Fruit fly (Drosophila melanogaster) whole organism, embryonic: ENCODE results near the gene synr.

Source experiments
- BtbVII ChIP-seq: fragments of 200-800 bp; sonication (Bioruptor generic); optimal IDR thresholded peaks from 3 replicates; lab custom pipeline; 2017; ENCODE audit warnings: missing biosample characterization, mild to moderate bottlenecking, missing genetic modification characterization
- CG10462 ChIP-seq: fragments of 200-800 bp; sonication (Bioruptor generic); optimal IDR thresholded peaks from 2 replicates; lab custom pipeline; 2016; ENCODE audit warnings: missing biosample characterization, missing genetic modification characterization
- CG11456 ChIP-seq: fragments of 200-800 bp; sonication (Bioruptor generic); IDR thresholded peaks from 3 replicates; pipeline ENCODE4 v1.3.6; 2022; ENCODE audit warnings: missing biosample characterization, missing genetic modification characterization
- CG1233 ChIP-seq: fragments of 200-800 bp; sonication (Bioruptor generic); optimal IDR thresholded peaks from 4 replicates; lab custom pipeline; 2018; ENCODE audit warnings: missing biosample characterization, mild to moderate bottlenecking, missing genetic modification characterization
- CG14710 ChIP-seq: fragments of 200-800 bp; sonication (Bioruptor generic); optimal IDR thresholded peaks from 3 replicates; lab custom pipeline; 2019; ENCODE audit warnings: missing biosample characterization, mild to moderate bottlenecking, missing genetic modification characterization, moderate library complexity
- CG15073 ChIP-seq: fragments of 200-800 bp; sonication (Bioruptor generic); optimal IDR thresholded peaks from 2 replicates; lab custom pipeline; 2016; ENCODE audit warnings: missing biosample characterization, missing genetic modification characterization
- CG15269 ChIP-seq: fragments of 200-800 bp; sonication (Bioruptor generic); optimal IDR thresholded peaks from 2 replicates; lab custom pipeline; 2018; ENCODE audit warnings: missing biosample characterization, mild to moderate bottlenecking, missing genetic modification characterization, moderate library complexity
- CG1529 ChIP-seq: fragments of 200-800 bp; sonication (Bioruptor generic); optimal IDR thresholded peaks from 3 replicates; lab custom pipeline; 2018; ENCODE audit warnings: missing biosample characterization, missing genetic modification characterization
- CG15514 ChIP-seq: fragments of 200-800 bp; sonication (Bioruptor generic); optimal IDR thresholded peaks from 3 replicates; lab custom pipeline; 2017; ENCODE audit warnings: missing biosample characterization, missing genetic modification characterization, mild to moderate bottlenecking, moderate library complexity, missing genetic modification reagents
- CG15601 ChIP-seq: fragments of 200-800 bp; sonication (Bioruptor generic); optimal IDR thresholded peaks from 3 replicates; lab custom pipeline; 2019; ENCODE audit warnings: missing biosample characterization, mild to moderate bottlenecking, missing genetic modification characterization, moderate library complexity
- CG17186 ChIP-seq: fragments of 200-800 bp; sonication (Bioruptor generic); optimal IDR thresholded peaks from 3 replicates; lab custom pipeline; 2017; ENCODE audit warnings: missing biosample characterization, missing genetic modification reagents, missing genetic modification characterization
- CG17385 ChIP-seq: fragments of 200-800 bp; sonication (Bioruptor generic); optimal IDR thresholded peaks from 3 replicates; lab custom pipeline; 2018; ENCODE audit warnings: missing biosample characterization, mild to moderate bottlenecking, missing genetic modification characterization
- CG18599 ChIP-seq: fragments of 200-800 bp; sonication (Bioruptor generic); optimal IDR thresholded peaks from 3 replicates; lab custom pipeline; 2017; ENCODE audit warnings: missing biosample characterization, missing genetic modification characterization, mild to moderate bottlenecking, moderate library complexity, missing genetic modification reagents
- CG2120 ChIP-seq: fragments of 200-800 bp; sonication (Bioruptor generic); optimal IDR thresholded peaks from 3 replicates; lab custom pipeline; 2016; ENCODE audit warnings: missing biosample characterization, missing genetic modification characterization
- CG2678 ChIP-seq: fragments of 200-800 bp; sonication (Bioruptor generic); optimal IDR thresholded peaks from 3 replicates; lab custom pipeline; 2019; ENCODE audit warnings: missing biosample characterization, mild to moderate bottlenecking, missing genetic modification characterization, moderate library complexity
- CG2875 ChIP-seq: fragments of 200-800 bp; sonication (Bioruptor generic); optimal IDR thresholded peaks from 2 replicates; lab custom pipeline; 2017; ENCODE audit warnings: missing biosample characterization, mild to moderate bottlenecking, missing genetic modification characterization, missing genetic modification reagents
- CG2889 ChIP-seq: fragments of 200-800 bp; sonication (Bioruptor generic); IDR thresholded peaks from 3 replicates; pipeline ENCODE4 v1.3.6; 2022; ENCODE audit warnings: missing biosample characterization, missing genetic modification characterization
- CG3065 ChIP-seq: fragments of 200-800 bp; sonication (Bioruptor generic); optimal IDR thresholded peaks from 2 replicates; lab custom pipeline; 2016; ENCODE audit warnings: missing biosample characterization, missing genetic modification characterization
- CG31441 ChIP-seq: fragments of 200-800 bp; sonication (Bioruptor generic); IDR thresholded peaks from 2 replicates; pipeline ENCODE4 v1.3.6; 2022; ENCODE audit warnings: missing biosample characterization, missing genetic modification characterization
- CG3163 ChIP-seq: fragments of 200-800 bp; sonication (Bioruptor generic); optimal IDR thresholded peaks from 3 replicates; lab custom pipeline; 2016; ENCODE audit warnings: missing biosample characterization, missing genetic modification characterization
- CG32532 ChIP-seq: fragments of 200-800 bp; sonication (Bioruptor generic); IDR thresholded peaks from 2 replicates; pipeline ENCODE4 v1.3.6; 2022; ENCODE audit warnings: missing biosample characterization, missing genetic modification characterization
- CG34224 ChIP-seq: fragments of 200-800 bp; sonication (Bioruptor generic); IDR thresholded peaks from 3 replicates; pipeline ENCODE4 v1.3.6; 2022; ENCODE audit warnings: missing biosample characterization, missing genetic modification characterization; ENCODE audit not compliant: partially characterized antibody
- CG34376 ChIP-seq: fragments of 200-800 bp; sonication (Bioruptor generic); optimal IDR thresholded peaks from 2 replicates; lab custom pipeline; 2018; ENCODE audit warnings: missing biosample characterization, mild to moderate bottlenecking, missing genetic modification characterization
- CG4820 ChIP-seq: fragments of 200-800 bp; sonication (Bioruptor generic); optimal IDR thresholded peaks from 3 replicates; lab custom pipeline; 2016; ENCODE audit warnings: missing biosample characterization, missing genetic modification characterization
- CG8290 ChIP-seq, 3 experiments: fragments of 200-800 bp; sonication (Bioruptor generic); optimal IDR thresholded peaks; 2 replicates each; lab custom pipeline; 2016 to 2019; ENCODE audit warnings: missing biosample characterization in 3 of 3, missing genetic modification characterization in 3 of 3, mild to moderate bottlenecking in 2 of 3, moderate library complexity in 1 of 3
- CG8478 ChIP-seq: fragments of >200 bp; optimal IDR thresholded peaks from 2 replicates; lab custom pipeline; 2018
- CG8944 ChIP-seq: fragments of 200-800 bp; sonication (Bioruptor generic); optimal IDR thresholded peaks from 3 replicates; lab custom pipeline; 2016; ENCODE audit warnings: missing biosample characterization, missing genetic modification characterization
- Camta ChIP-seq: fragments of 200-800 bp; sonication (Bioruptor generic); optimal IDR thresholded peaks from 2 replicates; lab custom pipeline; 2016; ENCODE audit warnings: missing biosample characterization, missing genetic modification characterization
- Deaf1 ChIP-seq: fragments of 200-800 bp; optimal IDR thresholded peaks from 3 replicates; lab custom pipeline; 2019; ENCODE audit warnings: missing biosample characterization, mild to moderate bottlenecking, missing genetic modification characterization, moderate library complexity
- Ets65A ChIP-seq: fragments of 200-800 bp; sonication (Bioruptor generic); peaks from one replicate; lab custom pipeline; 2016; ENCODE audit warnings: missing biosample characterization, missing genetic modification characterization
- Hmr ChIP-seq: fragments of 200-800 bp; sonication (Bioruptor generic); optimal IDR thresholded peaks from 3 replicates; lab custom pipeline; 2017; ENCODE audit warnings: mild to moderate bottlenecking, missing biosample characterization, missing genetic modification reagents, missing genetic modification characterization
- Lpt ChIP-seq: fragments of >200 bp; optimal IDR thresholded peaks from 2 replicates; lab custom pipeline; 2018; ENCODE audit warnings: missing biosample characterization, missing genetic modification characterization
- MESR4 ChIP-seq: fragments of 200-800 bp; sonication (Bioruptor generic); optimal IDR thresholded peaks from 2 replicates; lab custom pipeline; 2018; ENCODE audit warnings: missing biosample characterization, mild to moderate bottlenecking, missing genetic modification characterization, moderate library complexity
- Max ChIP-seq: fragments of 200-800 bp; sonication (Bioruptor generic); optimal IDR thresholded peaks from 2 replicates; lab custom pipeline; 2016; ENCODE audit warnings: missing biosample characterization, mild to moderate bottlenecking, missing genetic modification characterization
- Meics ChIP-seq: fragments of 200-800 bp; sonication (Bioruptor generic); optimal IDR thresholded peaks from 2 replicates; lab custom pipeline; 2017; ENCODE audit warnings: missing biosample characterization, mild to moderate bottlenecking, missing genetic modification characterization
- Rx ChIP-seq: fragments of 200-800 bp; sonication (Bioruptor generic); IDR thresholded peaks from 2 replicates; pipeline ENCODE4 v1.3.6; 2022; ENCODE audit warnings: missing biosample characterization, missing genetic modification characterization
- Ssrp ChIP-seq: fragments of 200-800 bp; sonication (Bioruptor generic); optimal IDR thresholded peaks from 2 replicates; lab custom pipeline; 2018; ENCODE audit warnings: missing biosample characterization, mild to moderate bottlenecking, missing genetic modification characterization, moderate library complexity
- amos ChIP-seq: fragments of 200-800 bp; sonication (Bioruptor generic); IDR thresholded peaks from 2 replicates; pipeline ENCODE4 v1.3.6; 2022; ENCODE audit warnings: missing biosample characterization, missing genetic modification characterization; ENCODE audit not compliant: partially characterized antibody
- btn ChIP-seq: fragments of 200-800 bp; sonication (Bioruptor generic); optimal IDR thresholded peaks from 2 replicates; lab custom pipeline; 2016; ENCODE audit warnings: missing biosample characterization, missing genetic modification characterization
- croc ChIP-seq: fragments of 200-800 bp; sonication (Bioruptor generic); conservative IDR thresholded peaks from 3 replicates; pipeline ENCODE4 v1.3.6; 2022; ENCODE audit warnings: missing biosample characterization, missing genetic modification characterization
- crol ChIP-seq: fragments of 200-800 bp; sonication (Bioruptor generic); IDR thresholded peaks from 2 replicates; pipeline ENCODE4 v1.3.6; 2022; ENCODE audit warnings: missing biosample characterization, missing genetic modification characterization
- dmrt99B ChIP-seq: fragments of 200-800 bp; sonication (Bioruptor generic); optimal IDR thresholded peaks from 2 replicates; lab custom pipeline; 2018; ENCODE audit warnings: missing biosample characterization, mild to moderate bottlenecking, missing genetic modification characterization, moderate library complexity
- ewg ChIP-seq: fragments of 200-800 bp; sonication (Bioruptor generic); optimal IDR thresholded peaks from 3 replicates; lab custom pipeline; 2017; ENCODE audit warnings: mild to moderate bottlenecking, missing biosample characterization, missing genetic modification reagents, missing genetic modification characterization
- eyg ChIP-seq: fragments of 200-800 bp; sonication (Bioruptor generic); optimal IDR thresholded peaks from 3 replicates; lab custom pipeline; 2016; ENCODE audit warnings: missing biosample characterization, missing genetic modification characterization
- gce ChIP-seq: fragments of 200-800 bp; sonication (Bioruptor generic); IDR thresholded peaks from 3 replicates; pipeline ENCODE4 v1.3.6; 2022; ENCODE audit warnings: missing biosample characterization, missing genetic modification characterization
- grn ChIP-seq: fragments of 200-800 bp; sonication (Bioruptor generic); optimal IDR thresholded peaks from 3 replicates; lab custom pipeline; 2017; ENCODE audit warnings: missing biosample characterization, missing genetic modification characterization
- hbn ChIP-seq: fragments of 200-800 bp; sonication (Bioruptor generic); IDR thresholded peaks from 2 replicates; pipeline ENCODE4 v1.3.6; 2022; ENCODE audit warnings: missing biosample characterization, missing genetic modification characterization; ENCODE audit not compliant: partially characterized antibody
- kah ChIP-seq: fragments of 200-800 bp; sonication (Bioruptor generic); optimal IDR thresholded peaks from 2 replicates; lab custom pipeline; 2018; ENCODE audit warnings: missing biosample characterization, mild to moderate bottlenecking, missing genetic modification characterization
- row ChIP-seq: fragments of 200-800 bp; sonication (Bioruptor generic); IDR thresholded peaks from 3 replicates; pipeline ENCODE4 v1.3.6; 2022; ENCODE audit warnings: missing biosample characterization, missing genetic modification characterization
- salm ChIP-seq: fragments of 200-800 bp; sonication (Bioruptor generic); optimal IDR thresholded peaks from 2 replicates; lab custom pipeline; 2018; ENCODE audit warnings: missing biosample characterization, mild to moderate bottlenecking, missing genetic modification characterization
- slou ChIP-seq: fragments of 200-800 bp; sonication (Bioruptor generic); optimal IDR thresholded peaks from 3 replicates; lab custom pipeline; 2016; ENCODE audit warnings: missing biosample characterization, missing genetic modification characterization

Gene synr

dm6 chr2L:4936325-4936869, 6.1 kb upstream of the synr start, which contains the start of gene hoe2 (continued):
- TF ChIP-seq CG15601 (tag; lab: Kevin White, UChicago) = peak; percentile 94
- TF ChIP-seq Ets65A (GFP tag; lab: Kevin White, UChicago) = peak; percentile 18
- TF ChIP-seq CG3163 (GFP tag; lab: Kevin White, UChicago) = no peak
- TF ChIP-seq crol = no peak
- TF ChIP-seq Ssrp (tag; lab: Kevin White, UChicago) = no peak
- TF ChIP-seq salm (tag; lab: Kevin White, UChicago) = no peak
- no peak for TF ChIP-seq CG2875 (GFP tag; lab: Kevin White, UChicago)
- TF ChIP-seq amos (GFP tag; lab: Robert Waterston, UW) = no peak
- TF ChIP-seq CG34376 (GFP tag; lab: Kevin White, UChicago) = peak; percentile 37
- no peak for TF ChIP-seq CG15269 (tag; lab: Kevin White, UChicago)
- no peak for TF ChIP-seq CG3065 (GFP tag; lab: Kevin White, UChicago)
- no peak for TF ChIP-seq CG17385 (GFP tag; lab: Kevin White, UChicago)
- TF ChIP-seq kah (GFP tag; lab: Kevin White, UChicago) = no peak
- TF ChIP-seq CG31441 (GFP tag; lab: Robert Waterston, UW) = no peak
- no peak for TF ChIP-seq croc (GFP tag; lab: Robert Waterston, UW)
- TF ChIP-seq CG1233 (GFP tag; lab: Kevin White, UChicago) = no peak
- TF ChIP-seq CG11456 (GFP tag; lab: Robert Waterston, UW) = no peak
- no peak for TF ChIP-seq MESR4
- no peak for TF ChIP-seq CG17186 (GFP tag; lab: Kevin White, UChicago)
- TF ChIP-seq CG8478 (lab: Kevin White, UChicago) = no peak
- TF ChIP-seq CG8944 (GFP tag; lab: Kevin White, UChicago) = no peak
- peak; percentile 57 for TF ChIP-seq CG18599 (GFP tag; lab: Kevin White, UChicago)
- no peak for TF ChIP-seq CG1529 (GFP tag; lab: Kevin White, UChicago)
- TF ChIP-seq CG2889 (GFP tag; lab: Robert Waterston, UW) = no peak
- TF ChIP-seq row (GFP tag; lab: Robert Waterston, UW) = no peak
- TF ChIP-seq eyg = no peak
- no peak for TF ChIP-seq Max (GFP tag; lab: Kevin White, UChicago)
- TF ChIP-seq Meics (GFP tag; lab: Kevin White, UChicago) = peak; percentile 4
- TF ChIP-seq CG4820 (GFP tag; lab: Kevin White, UChicago) = no peak
- TF ChIP-seq hbn (GFP tag; lab: Robert Waterston, UW) = no peak
- TF ChIP-seq CG2678 (tag; lab: Kevin White, UChicago) = no peak
- TF ChIP-seq CG8290 (GFP tag; optimal IDR thresholded peaks at IDR 0.05; lab: Kevin White, UChicago) = no peak
- TF ChIP-seq CG8290 (tag; optimal IDR thresholded peaks at IDR 0.05; lab: Kevin White, UChicago) = no peak
- no peak for TF ChIP-seq BtbVII (GFP tag; lab: Kevin White, UChicago)
- TF ChIP-seq CG14710 = no peak
- no peak for TF ChIP-seq CG15073 (GFP tag; lab: Kevin White, UChicago)
- no peak for TF ChIP-seq gce
- TF ChIP-seq ewg (GFP tag; lab: Kevin White, UChicago) = peak; percentile 57
- peak; percentile 71 for TF ChIP-seq Hmr (GFP tag; lab: Kevin White, UChicago)
- no peak for TF ChIP-seq Rx (GFP tag; lab: Robert Waterston, UW)
- no peak for TF ChIP-seq dmrt99B (tag; lab: Kevin White, UChicago)
- TF ChIP-seq grn (GFP tag; lab: Kevin White, UChicago) = no peak
- TF ChIP-seq btn (GFP tag; lab: Kevin White, UChicago) = no peak
- TF ChIP-seq slou (GFP tag; lab: Kevin White, UChicago) = no peak
- TF ChIP-seq CG34224 (GFP tag; lab: Robert Waterston, UW) = 0 out of 3 replicates have a peak, but pooled peaks have one; percentile 9
- peak; percentile 41; the same call in 1 of the 2 replicates for TF ChIP-seq CG32532 (GFP tag; lab: Robert Waterston, UW)
- TF ChIP-seq Deaf1 = peak; percentile 94
- TF ChIP-seq Camta (GFP tag; lab: Kevin White, UChicago) = no peak
- TF ChIP-seq CG2120 = no peak
- no peak for TF ChIP-seq Lpt (GFP tag; lab: Kevin White, UChicago)
- TF ChIP-seq CG10462 (GFP tag; lab: Kevin White, UChicago) = no peak
- peak; percentile 48 for TF ChIP-seq CG15514 (GFP tag; lab: Kevin White, UChicago)
